Worm (Caenorhabditis elegans): ENCODE data around the gene F58G6.3.

F58G6.3 gene

ce11 chrIV:9697869-9698268, 44.5 kb downstream of the F58G6.3 start:
- TF ChIP-seq nhr-28 (tag; optimal IDR thresholded peaks at IDR 0.05) (no peak), nhr-23 (tag; optimal IDR thresholded peaks at IDR 0.05) (no peak), nhr-25 (tag; optimal IDR thresholded peaks at IDR 0.05) (no peak), lin-15B (tag; optimal IDR thresholded peaks at IDR 0.05) (no peak), ceh-16 (tag; optimal IDR thresholded peaks at IDR 0.05) (no peak), nhr-237 (tag; optimal IDR thresholded peaks at IDR 0.05) (no peak), elt-1 (tag; optimal IDR thresholded peaks at IDR 0.05) (no peak), pha-4 (tag; optimal IDR thresholded peaks at IDR 0.05) (no peak)

ce11 chrIV:9699062-9699461, 45.7 kb downstream of the F58G6.3 start:
- TF ChIP-seq nhr-12 (tag; optimal IDR thresholded peaks at IDR 0.05) (no peak), nhr-77 (tag; optimal IDR thresholded peaks at IDR 0.05) (no peak), pha-4 (tag; optimal IDR thresholded peaks at IDR 0.05) (peak; percentile 22)
